6 fruit fly cellular contexts compared by ENCODE assay signal in the genomic region with DNA sequence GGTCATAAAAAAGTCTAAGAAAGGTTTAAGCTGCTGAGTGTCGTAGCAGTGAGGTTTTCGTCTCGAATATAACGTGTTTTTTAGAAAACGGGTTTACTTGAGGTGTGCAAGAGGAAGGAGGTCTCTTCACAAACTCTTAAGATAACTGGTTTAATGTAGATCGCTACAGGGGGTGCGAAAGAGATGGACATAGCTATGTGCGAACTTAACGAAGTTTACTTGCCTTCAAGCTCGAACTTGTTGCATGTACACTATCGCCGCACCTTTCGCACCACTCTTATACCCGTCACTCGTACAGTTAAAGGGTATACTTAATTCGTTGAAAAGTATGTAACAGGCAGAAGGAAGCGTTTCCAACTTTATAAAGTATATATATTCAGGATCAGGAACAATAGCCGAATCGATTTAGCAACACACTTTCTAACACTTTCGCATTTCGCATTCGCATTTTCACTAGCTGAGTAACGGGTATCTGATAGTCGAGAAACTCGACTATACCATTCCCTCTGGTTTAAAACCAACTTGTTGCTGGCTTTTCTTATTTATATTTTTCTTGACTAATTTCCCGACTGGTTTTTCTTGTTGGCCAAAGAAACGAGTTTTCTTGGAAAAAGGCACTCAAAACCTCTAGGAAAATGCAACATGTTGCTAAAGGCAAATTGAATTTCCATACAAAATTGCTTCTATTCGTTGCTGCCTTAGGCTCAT.
TF ChIP-seq lines count a peak whose summit lies in the region.

No protein-coding gene starts in this region.

- TF ChIP-seq CTCF in whole organism, embryonic (GFP tag; optimal IDR thresholded peaks at IDR 0.05; lab: Kevin White, UChicago) = no peak

TF ChIP-seq in whole organism, 6 proteins besides CTCF, POLR2A, EP300 and RAD21:
- TF ChIP-seq pan (optimal IDR thresholded peaks at IDR 0.05; lab: Kevin White, UChicago) = peak; percentile 65
- no peak for TF ChIP-seq psq (optimal IDR thresholded peaks at IDR 0.05; lab: Kevin White, UChicago)

TF ChIP-seq in whole organism, adult, 20 proteins besides CTCF, POLR2A, EP300 and RAD21:
- TF ChIP-seq CG12768 (GFP tag; optimal IDR thresholded peaks at IDR 0.05; lab: Kevin White, UChicago) (no peak), CG1620 (GFP tag; optimal IDR thresholded peaks at IDR 0.05; lab: Kevin White, UChicago) (no peak), pad (GFP tag; optimal IDR thresholded peaks at IDR 0.05; lab: Kevin White, UChicago) (peak; percentile 90), cic (GFP tag; optimal IDR thresholded peaks at IDR 0.05; lab: Kevin White, UChicago) (no peak), CG5204 (GFP tag; optimal IDR thresholded peaks at IDR 0.05; lab: Kevin White, UChicago) (peak; percentile 13)

TF ChIP-seq in whole organism, embryonic, 481 proteins besides CTCF, POLR2A, EP300 and RAD21 (continues in another document):
- TF ChIP-seq sob (GFP tag; IDR thresholded peaks at IDR 0.05; lab: Robert Waterston, UW) (peak; percentile 79), CG10267 (tag; optimal IDR thresholded peaks at IDR 0.05; lab: Kevin White, UChicago) (peak; percentile 73), Dfd (GFP tag; optimal IDR thresholded peaks at IDR 0.05; lab: Kevin White, UChicago) (no peak), CG16779 (GFP tag; IDR thresholded peaks at IDR 0.05; lab: Robert Waterston, UW) (peak; percentile 71; the same call in 1 of the 2 replicates), CG34224 (GFP tag; IDR thresholded peaks at IDR 0.05; lab: Robert Waterston, UW; ENCODE audit: partially characterized antibody) (peak; percentile 43; the same call in 1 of the 3 replicates), ac (GFP tag; optimal IDR thresholded peaks at IDR 0.05; lab: Kevin White, UChicago) (no peak), CG9932 (GFP tag; IDR thresholded peaks at IDR 0.05; lab: Robert Waterston, UW) (peak; percentile 69), CG14860 (GFP tag; IDR thresholded peaks at IDR 0.05; lab: Robert Waterston, UW; ENCODE audit: partially characterized antibody) (peak; percentile 98), CG3838 (GFP tag; optimal IDR thresholded peaks at IDR 0.05; lab: Kevin White, UChicago) (peak; percentile 42), trem (tag; optimal IDR thresholded peaks at IDR 0.05; lab: Kevin White, UChicago) (peak; percentile 74), cas (GFP tag; IDR thresholded peaks at IDR 0.05; lab: Robert Waterston, UW) (no peak), ssp (GFP tag; IDR thresholded peaks at IDR 0.05; lab: Robert Waterston, UW) (peak; percentile 77), ATbp (GFP tag; optimal IDR thresholded peaks at IDR 0.05; lab: Kevin White, UChicago) (peak; percentile 84), vfl (GFP tag; optimal IDR thresholded peaks at IDR 0.05; lab: Kevin White, UChicago) (peak; percentile 27), CG2678 (tag; optimal IDR thresholded peaks at IDR 0.05; lab: Kevin White, UChicago) (peak; percentile 88), CG11696 (GFP tag; IDR thresholded peaks at IDR 0.05; lab: Robert Waterston, UW) (0 out of 2 replicates have a peak, but pooled peaks have one; percentile 40), her (GFP tag; optimal IDR thresholded peaks at IDR 0.05; lab: Kevin White, UChicago) (peak; percentile 76)

TF ChIP-seq in whole organism, prepupa, 60 proteins besides CTCF, POLR2A, EP300 and RAD21 (continues in another document):
- TF ChIP-seq lz (GFP tag; optimal IDR thresholded peaks at IDR 0.05; lab: Kevin White, UChicago) (peak; percentile 64), Hr38 (GFP tag; optimal IDR thresholded peaks at IDR 0.05; lab: Kevin White, UChicago) (peak; percentile 57), Lpt (GFP tag; optimal IDR thresholded peaks at IDR 0.05; lab: Kevin White, UChicago) (peak; percentile 95), Met (GFP tag; optimal IDR thresholded peaks at IDR 0.05; lab: Kevin White, UChicago) (peak; percentile 33), CG8632 (GFP tag; optimal IDR thresholded peaks at IDR 0.05; lab: Kevin White, UChicago) (peak; percentile 48), ss (GFP tag; optimal IDR thresholded peaks at IDR 0.05; lab: Kevin White, UChicago) (peak in 1 of 2 experiments; percentile 2), Sox15 (GFP tag; optimal IDR thresholded peaks at IDR 0.05; lab: Kevin White, UChicago) (no peak), spab (GFP tag; optimal IDR thresholded peaks at IDR 0.05; lab: Kevin White, UChicago) (peak; percentile 42), CG6276 (GFP tag; optimal IDR thresholded peaks at IDR 0.05; lab: Kevin White, UChicago) (peak; percentile 95), vri (GFP tag; optimal IDR thresholded peaks at IDR 0.05; lab: Kevin White, UChicago) (peak; percentile 13), dsx (GFP tag; optimal IDR thresholded peaks at IDR 0.05; lab: Kevin White, UChicago; ENCODE audit: poor library complexity, severe bottlenecking) (peak; percentile 64), fd85E (GFP tag; optimal IDR thresholded peaks at IDR 0.05; lab: Kevin White, UChicago) (no peak), svp (GFP tag; lab: Kevin White, UChicago) (peak; percentile 69), CG8119 (GFP tag; IDR thresholded peaks at IDR 0.05; lab: Robert Waterston, UW) (peak; percentile 98), dac (GFP tag; optimal IDR thresholded peaks at IDR 0.05; lab: Kevin White, UChicago) (peak; percentile 97), CG7368 (GFP tag; optimal IDR thresholded peaks at IDR 0.05; lab: Kevin White, UChicago) (peak; percentile 61), Eip75B (GFP tag; optimal IDR thresholded peaks at IDR 0.05; lab: Kevin White, UChicago) (peak; percentile 45), pdm3 (GFP tag; optimal IDR thresholded peaks at IDR 0.05; lab: Kevin White, UChicago) (peak; percentile 88), Blimp-1 (GFP tag; optimal IDR thresholded peaks at IDR 0.05; lab: Kevin White, UChicago) (no peak)

TF ChIP-seq in whole organism, pupa, 21 proteins besides CTCF, POLR2A, EP300 and RAD21:
- TF ChIP-seq CG15710 (tag; optimal IDR thresholded peaks at IDR 0.05; lab: Kevin White, UChicago) (peak; percentile 61), CG13204 (GFP tag; optimal IDR thresholded peaks at IDR 0.05; lab: Kevin White, UChicago) (no peak), CG8301 (tag; optimal IDR thresholded peaks at IDR 0.05; lab: Kevin White, UChicago) (peak; percentile 97), Pif1A (GFP tag; optimal IDR thresholded peaks at IDR 0.05; lab: Kevin White, UChicago) (peak; percentile 90), rn (GFP tag; IDR thresholded peaks at IDR 0.05; lab: Robert Waterston, UW) (peak; percentile 96), fd96Ca (GFP tag; IDR thresholded peaks at IDR 0.05; lab: Robert Waterston, UW) (peak; percentile 99), CG8159 (tag; optimal IDR thresholded peaks at IDR 0.05; lab: Kevin White, UChicago) (peak; percentile 59), Ets98B (GFP tag; IDR thresholded peaks at IDR 0.05; lab: Robert Waterston, UW) (peak; percentile 98), gl (tag; optimal IDR thresholded peaks at IDR 0.05; lab: Kevin White, UChicago) (peak; percentile 24), CG9948 (tag; optimal IDR thresholded peaks at IDR 0.05; lab: Kevin White, UChicago) (peak; percentile 69), CG10348 (GFP tag; IDR thresholded peaks at IDR 0.05; lab: Robert Waterston, UW) (peak; percentile 90), CG4496 (GFP tag; IDR thresholded peaks at IDR 0.05; lab: Robert Waterston, UW) (peak; percentile 99), CG14655 (GFP tag; optimal IDR thresholded peaks at IDR 0.05; lab: Kevin White, UChicago) (peak; percentile 97), CG32121 (GFP tag; IDR thresholded peaks at IDR 0.05; lab: Robert Waterston, UW) (peak; percentile 98), CG17806 (tag; optimal IDR thresholded peaks at IDR 0.05; lab: Kevin White, UChicago) (peak; percentile 71), Snoo (tag; optimal IDR thresholded peaks at IDR 0.05; lab: Kevin White, UChicago) (peak; percentile 10), CG34367 (tag; optimal IDR thresholded peaks at IDR 0.05; lab: Kevin White, UChicago) (peak; percentile 48), Pif1B (GFP tag; optimal IDR thresholded peaks at IDR 0.05; lab: Kevin White, UChicago) (peak; percentile 85), D1 (tag; optimal IDR thresholded peaks at IDR 0.05; lab: Kevin White, UChicago) (peak; percentile 50), EcR (GFP tag; optimal IDR thresholded peaks at IDR 0.05; lab: Kevin White, UChicago) (no peak), CG12605 (GFP tag; IDR thresholded peaks at IDR 0.05; lab: Robert Waterston, UW) (peak; percentile 92)

TF ChIP-seq in whole organism, wandering third instar larva, 38 proteins besides CTCF, POLR2A, EP300 and RAD21 (continues in another document):
- TF ChIP-seq woc (GFP tag; optimal IDR thresholded peaks at IDR 0.05; lab: Kevin White, UChicago) (peak; percentile 68), h (GFP tag; optimal IDR thresholded peaks at IDR 0.05; lab: Kevin White, UChicago) (peak; percentile 58), fru (GFP tag; optimal IDR thresholded peaks at IDR 0.05; lab: Kevin White, UChicago) (peak; percentile 29), Dif (GFP tag; optimal IDR thresholded peaks at IDR 0.05; lab: Kevin White, UChicago; ENCODE audit: partially characterized antibody) (peak; percentile 94), Myc (optimal IDR thresholded peaks at IDR 0.05; lab: Kevin White, UChicago) (no peak), foxo (GFP tag; optimal IDR thresholded peaks at IDR 0.05; lab: Kevin White, UChicago) (peak in 1 of 2 experiments; percentile 52), Hnf4 (GFP tag; optimal IDR thresholded peaks at IDR 0.05; lab: Kevin White, UChicago) (peak; percentile 39), rgr (GFP tag; optimal IDR thresholded peaks at IDR 0.05; lab: Kevin White, UChicago) (peak; percentile 52), ey (GFP tag; optimal IDR thresholded peaks at IDR 0.05; lab: Kevin White, UChicago) (peak; percentile 53), CG32264 (GFP tag; optimal IDR thresholded peaks at IDR 0.05; lab: Kevin White, UChicago) (no peak), N (GFP tag; optimal IDR thresholded peaks at IDR 0.05; lab: Kevin White, UChicago) (no peak), Abd-B (GFP tag; optimal IDR thresholded peaks at IDR 0.05; lab: Kevin White, UChicago) (no peak), dmrt93B (GFP tag; optimal IDR thresholded peaks at IDR 0.05; lab: Kevin White, UChicago) (no peak), brk (GFP tag; optimal IDR thresholded peaks at IDR 0.05; lab: Kevin White, UChicago) (no peak), Hr78 (GFP tag; optimal IDR thresholded peaks at IDR 0.05; lab: Kevin White, UChicago) (no peak), Dfd (GFP tag; optimal IDR thresholded peaks at IDR 0.05; lab: Kevin White, UChicago) (peak; percentile 54), GATAd (GFP tag; optimal IDR thresholded peaks at IDR 0.05; lab: Kevin White, UChicago) (no peak), lola (GFP tag; optimal IDR thresholded peaks at IDR 0.05; lab: Kevin White, UChicago) (no peak), dl (GFP tag; optimal IDR thresholded peaks at IDR 0.05; lab: Kevin White, UChicago; ENCODE audit: insufficient read depth in 1 of 2, partially characterized antibody in 2 of 2) (peak; percentile 36 to 44), Sp1 (GFP tag; optimal IDR thresholded peaks at IDR 0.05; lab: Kevin White, UChicago) (peak; percentile 33), dsf (GFP tag; optimal IDR thresholded peaks at IDR 0.05; lab: Kevin White, UChicago; ENCODE audit: borderline replicate concordance) (no peak), psq (GFP tag; optimal IDR thresholded peaks at IDR 0.05; lab: Kevin White, UChicago) (peak; percentile 44), usp (GFP tag; optimal IDR thresholded peaks at IDR 0.05; lab: Kevin White, UChicago) (no peak), CG9705 (GFP tag; optimal IDR thresholded peaks at IDR 0.05; lab: Kevin White, UChicago) (no peak)
